Fruit fly (Drosophila melanogaster): ENCODE results near the gene iPLA2-VIA.

Gene iPLA2-VIA

DNA sequence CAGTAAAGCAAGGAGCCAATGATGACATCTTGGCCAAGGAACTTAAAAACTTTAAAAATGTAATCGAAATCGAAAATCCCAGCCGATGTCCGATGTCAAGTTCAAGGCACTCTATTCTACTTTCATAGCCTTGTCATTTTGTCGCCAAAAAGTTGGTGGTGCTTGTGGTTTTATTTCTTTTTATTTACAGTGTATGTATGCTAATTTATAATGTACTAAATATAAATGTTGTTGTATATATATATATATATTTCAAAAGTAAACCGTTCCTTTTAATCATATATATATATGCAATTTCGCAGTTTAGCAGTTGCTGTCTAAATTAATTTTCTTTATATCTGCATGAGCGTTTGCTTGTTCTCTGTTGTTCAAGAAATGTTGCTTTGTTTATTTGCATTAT, 30.5 kb upstream of the iPLA2-VIA start, which contains the start of the genes CG6709 and Hez:
Gene CG6709 (minus strand): TSS at position 101 of the 400 bp plus-strand sequence.
Gene Hez (minus strand): TSS at position 101 of the 400 bp plus-strand sequence.
- TF ChIP-seq kay (GFP tag; ENCODE audit: borderline replicate concordance) = peak; percentile 85
- TF ChIP-seq cnc (optimal IDR thresholded peaks at IDR 0.05) = no peak

DNA sequence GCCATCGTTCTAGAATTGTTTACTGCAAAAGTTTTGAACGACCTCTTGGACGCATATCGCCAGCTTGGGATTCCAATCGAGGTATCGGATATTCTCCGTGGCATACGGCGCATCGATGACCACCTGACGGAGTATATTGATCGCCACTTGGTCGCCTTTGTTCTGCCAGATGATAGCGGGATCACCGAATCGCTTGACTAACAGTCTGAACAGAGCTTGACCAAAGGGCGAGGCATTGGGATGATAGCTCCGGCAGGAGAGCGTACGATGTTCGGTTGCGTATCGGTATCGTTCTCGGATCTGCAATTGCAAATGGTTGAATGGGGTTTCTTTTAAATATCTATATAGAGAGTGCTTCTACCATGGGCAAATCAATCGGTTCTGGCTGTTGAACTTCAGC, 29.8 kb upstream of the iPLA2-VIA start:
- TF ChIP-seq kay (GFP tag; ENCODE audit: borderline replicate concordance) = no peak

DNA sequence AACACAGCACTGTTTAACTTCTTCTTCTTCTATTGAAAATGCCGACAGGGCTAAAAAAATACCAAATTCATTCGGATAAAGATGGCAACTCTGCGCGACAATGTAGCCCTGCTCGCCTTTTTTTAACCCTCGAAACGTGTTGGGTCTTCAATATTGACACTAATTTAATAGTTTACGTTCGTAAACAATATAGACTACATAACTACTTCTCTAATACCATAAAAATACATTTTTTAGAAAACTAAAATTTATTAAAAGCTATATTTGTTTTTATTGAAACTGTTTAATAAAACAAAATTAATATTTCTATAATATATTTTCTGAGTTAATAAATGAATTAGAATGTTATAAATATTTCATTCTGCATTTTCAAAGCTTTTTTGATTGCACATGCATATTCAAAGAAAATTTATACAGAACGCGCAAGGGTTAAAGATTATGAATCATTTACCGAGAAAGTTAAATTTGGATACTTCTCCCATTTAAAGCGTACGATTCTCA, 24.5 kb upstream of the iPLA2-VIA start, which contains the start of the genes Taf2 and CalpB:
Gene Taf2 (minus strand): TSS at position 54 of the 501 bp plus-strand sequence.
Gene CalpB (plus strand): TSS at position 133 of the 501 bp plus-strand sequence.
- TF ChIP-seq toe (GFP tag; optimal IDR thresholded peaks at IDR 0.05) (peak; percentile 4), cic (GFP tag; optimal IDR thresholded peaks at IDR 0.05) (peak; percentile 21), kay (GFP tag; ENCODE audit: borderline replicate concordance) (no peak), CG1620 (GFP tag; optimal IDR thresholded peaks at IDR 0.05) (peak; percentile 5), Clk (GFP tag; optimal IDR thresholded peaks at IDR 0.05) (peak; percentile 48), Hr96 (GFP tag; optimal IDR thresholded peaks at IDR 0.05) (peak; percentile 38), CG12768 (GFP tag; optimal IDR thresholded peaks at IDR 0.05) (peak; percentile 73), bab1 (GFP tag; optimal IDR thresholded peaks at IDR 0.05) (peak; percentile 83), cnc (optimal IDR thresholded peaks at IDR 0.05) (no peak), CG7101 (tag; optimal IDR thresholded peaks at IDR 0.05) (peak; percentile 92), pad (GFP tag; optimal IDR thresholded peaks at IDR 0.05) (peak; percentile 64), CG5204 (GFP tag; optimal IDR thresholded peaks at IDR 0.05) (peak; percentile 56), CG14711 (tag; optimal IDR thresholded peaks at IDR 0.05) (peak; percentile 97), ovo (GFP tag; optimal IDR thresholded peaks at IDR 0.05) (peak; percentile 36), CG7045 (GFP tag; optimal IDR thresholded peaks at IDR 0.05) (peak; percentile 85), CG33017 (tag; optimal IDR thresholded peaks at IDR 0.05) (peak; percentile 92), Crg-1 (GFP tag; optimal IDR thresholded peaks at IDR 0.05) (peak; percentile 57), Mnt (GFP tag; optimal IDR thresholded peaks at IDR 0.05) (no peak), CG11617 (GFP tag; optimal IDR thresholded peaks at IDR 0.05) (peak; percentile 82), tj (GFP tag; optimal IDR thresholded peaks at IDR 0.05) (peak; percentile 91)

DNA sequence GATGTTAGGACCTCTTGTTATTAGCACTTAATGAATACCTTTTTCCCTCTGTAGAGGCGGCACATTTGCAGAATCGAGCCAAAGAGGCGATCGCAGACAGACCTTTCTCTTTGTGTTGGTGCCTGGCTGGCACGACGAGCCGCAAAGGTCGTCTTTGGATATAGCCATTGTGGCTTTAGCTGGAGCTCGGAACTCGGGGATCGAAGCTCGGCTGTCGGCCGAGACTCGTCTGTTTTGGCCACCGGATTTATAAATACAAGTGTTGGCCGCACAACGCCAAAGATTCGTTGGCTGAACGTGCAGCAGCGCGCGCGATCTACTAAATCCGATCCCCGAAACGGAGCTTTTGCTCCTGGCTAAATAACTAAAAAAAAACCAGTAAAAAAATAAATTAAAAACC, 14.5 kb upstream of the iPLA2-VIA start, which contains the start of gene CG34382:
Gene CG34382 (plus strand): TSS at position 301 of the 400 bp plus-strand sequence.
- TF ChIP-seq tj (GFP tag; optimal IDR thresholded peaks at IDR 0.05) (no peak), CG11617 (GFP tag; optimal IDR thresholded peaks at IDR 0.05) (no peak), Crg-1 (GFP tag; optimal IDR thresholded peaks at IDR 0.05) (no peak), pad (GFP tag; optimal IDR thresholded peaks at IDR 0.05) (no peak), kay (GFP tag; ENCODE audit: borderline replicate concordance) (no peak), Mnt (GFP tag; optimal IDR thresholded peaks at IDR 0.05) (no peak), CG5204 (GFP tag; optimal IDR thresholded peaks at IDR 0.05) (no peak), CG33017 (tag; optimal IDR thresholded peaks at IDR 0.05) (no peak), ovo (GFP tag; optimal IDR thresholded peaks at IDR 0.05) (no peak), CG7045 (GFP tag; optimal IDR thresholded peaks at IDR 0.05) (no peak), toe (GFP tag; optimal IDR thresholded peaks at IDR 0.05) (no peak)

DNA sequence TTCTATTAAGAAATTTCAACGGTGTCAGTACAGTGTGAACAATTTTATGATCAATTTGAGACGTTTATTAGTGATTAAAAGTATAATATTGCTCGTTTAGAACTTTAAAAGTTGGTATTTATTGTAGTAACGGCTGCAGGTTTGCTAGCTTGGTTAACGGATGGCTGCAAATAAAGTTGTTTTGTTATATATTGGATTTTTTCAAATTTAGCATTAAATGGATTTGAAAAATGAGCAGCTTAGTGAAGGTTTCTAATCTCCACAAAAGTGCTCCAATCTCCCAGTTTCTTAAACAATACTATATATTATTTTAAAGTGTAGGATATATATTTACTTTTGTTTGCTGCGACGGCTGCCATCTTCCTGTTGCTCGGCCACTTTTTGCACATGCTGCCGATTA, 7.9 kb upstream of the iPLA2-VIA start:
- TF ChIP-seq bab1 (GFP tag; optimal IDR thresholded peaks at IDR 0.05) (no peak), cnc (optimal IDR thresholded peaks at IDR 0.05) (no peak), CG7045 (GFP tag; optimal IDR thresholded peaks at IDR 0.05) (no peak), pad (GFP tag; optimal IDR thresholded peaks at IDR 0.05) (no peak), ovo (GFP tag; optimal IDR thresholded peaks at IDR 0.05) (no peak), Crg-1 (GFP tag; optimal IDR thresholded peaks at IDR 0.05) (no peak), Hr96 (GFP tag; optimal IDR thresholded peaks at IDR 0.05) (no peak), CG14711 (tag; optimal IDR thresholded peaks at IDR 0.05) (no peak), Clk (GFP tag; optimal IDR thresholded peaks at IDR 0.05) (no peak), kay (GFP tag; ENCODE audit: borderline replicate concordance) (no peak), CG33017 (tag; optimal IDR thresholded peaks at IDR 0.05) (no peak), tj (GFP tag; optimal IDR thresholded peaks at IDR 0.05) (no peak), Mnt (GFP tag; optimal IDR thresholded peaks at IDR 0.05) (no peak), CG11617 (GFP tag; optimal IDR thresholded peaks at IDR 0.05) (no peak), cic (GFP tag; optimal IDR thresholded peaks at IDR 0.05) (no peak)

DNA sequence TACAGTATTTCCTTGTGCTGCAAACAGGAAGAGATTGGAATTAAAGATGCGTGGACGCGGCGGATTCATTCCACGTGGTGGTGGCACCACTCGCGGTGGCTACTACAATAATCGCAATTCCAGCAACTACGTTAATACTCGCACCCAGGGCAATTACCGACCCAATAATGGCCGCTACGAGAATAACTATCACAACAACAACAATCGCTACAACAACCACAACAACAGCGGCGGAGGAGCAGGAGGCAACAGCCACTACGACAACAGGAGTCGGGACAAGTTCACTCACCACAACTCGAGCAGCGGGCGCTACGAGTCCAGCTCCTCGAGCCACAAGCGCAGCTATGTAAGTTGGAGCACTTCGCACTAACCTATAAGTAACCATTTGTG, 899 bp upstream of the iPLA2-VIA start:
- TF ChIP-seq Mnt (GFP tag; optimal IDR thresholded peaks at IDR 0.05) = no peak
- TF ChIP-seq CG5204 (GFP tag; optimal IDR thresholded peaks at IDR 0.05) = no peak
- TF ChIP-seq pad (GFP tag; optimal IDR thresholded peaks at IDR 0.05) = no peak
- no peak for TF ChIP-seq Hr96 (GFP tag; optimal IDR thresholded peaks at IDR 0.05)
- no peak for TF ChIP-seq CG12768 (GFP tag; optimal IDR thresholded peaks at IDR 0.05)
- TF ChIP-seq CG1620 (GFP tag; optimal IDR thresholded peaks at IDR 0.05) = no peak
- TF ChIP-seq Crg-1 (GFP tag; optimal IDR thresholded peaks at IDR 0.05) = no peak
- no peak for TF ChIP-seq CG14711 (tag; optimal IDR thresholded peaks at IDR 0.05)
- no peak for TF ChIP-seq ovo (GFP tag; optimal IDR thresholded peaks at IDR 0.05)
- TF ChIP-seq CG7101 (tag; optimal IDR thresholded peaks at IDR 0.05) = no peak
- no peak for TF ChIP-seq tj (GFP tag; optimal IDR thresholded peaks at IDR 0.05)
- no peak for TF ChIP-seq CG33017 (tag; optimal IDR thresholded peaks at IDR 0.05)
- no peak for TF ChIP-seq cic (GFP tag; optimal IDR thresholded peaks at IDR 0.05)
- TF ChIP-seq bab1 (GFP tag; optimal IDR thresholded peaks at IDR 0.05) = no peak
- no peak for TF ChIP-seq CG7045 (GFP tag; optimal IDR thresholded peaks at IDR 0.05)

DNA sequence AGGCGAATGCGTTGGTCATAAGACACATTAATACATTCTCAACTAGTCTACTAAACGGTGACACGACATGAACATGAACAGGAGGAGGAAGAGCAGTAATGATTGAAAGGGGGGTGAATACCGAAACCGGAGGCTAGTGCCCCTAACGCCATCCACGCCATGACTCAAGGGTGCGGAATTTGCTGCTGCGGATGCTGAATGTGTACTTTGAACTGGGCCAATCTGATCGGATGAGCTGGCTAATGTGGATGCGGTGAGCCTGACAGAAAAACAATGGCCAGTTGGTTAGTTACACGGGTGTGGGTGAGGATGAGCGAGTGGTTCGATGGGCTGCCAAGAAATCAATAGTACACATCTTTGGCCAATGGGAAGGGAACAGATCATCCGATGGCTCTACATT, 493 bp downstream of the iPLA2-VIA start:
- TF ChIP-seq toe (GFP tag; optimal IDR thresholded peaks at IDR 0.05) = no peak
- peak; percentile 90 for TF ChIP-seq kay (GFP tag; ENCODE audit: borderline replicate concordance)
- TF ChIP-seq CG12768 (GFP tag; optimal IDR thresholded peaks at IDR 0.05) = peak; percentile 47

Data from whole organism, adult.